Worm (Caenorhabditis elegans): ENCODE measurements around the gene W01C8.5.

Gene W01C8.5

DNA sequence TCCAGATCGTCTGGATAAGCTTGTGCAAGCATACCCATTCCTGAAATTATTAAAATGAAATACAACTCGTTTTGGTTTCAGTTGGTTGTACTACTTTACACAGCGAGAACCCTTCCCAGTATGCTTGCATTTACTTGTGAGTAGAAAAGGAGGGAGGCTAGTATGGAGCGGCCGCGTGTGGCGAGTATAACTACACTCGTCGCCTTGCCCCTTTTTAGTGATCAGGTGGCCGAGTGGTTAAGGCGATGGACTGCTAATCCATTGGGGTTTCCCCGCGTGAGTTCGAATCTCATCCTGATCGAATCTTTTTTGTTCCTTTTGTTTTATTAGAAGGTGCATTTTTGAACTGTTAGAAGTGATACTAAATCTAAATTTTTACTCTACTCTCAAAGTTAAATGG, 10.7 kb upstream of the W01C8.5 start (continued):
- TF ChIP-seq skn-1 (tag; optimal IDR thresholded peaks at IDR 0.05) (no peak), nhr-85 (tag) (peak; percentile 68), ceh-8 (GFP tag; optimal IDR thresholded peaks at IDR 0.05) (no peak), nhr-19 (GFP tag; conservative IDR thresholded peaks at IDR 0.05) (peak; percentile 64), lin-13 (GFP tag; optimal IDR thresholded peaks at IDR 0.05) (no peak), lir-3 (tag; optimal IDR thresholded peaks at IDR 0.05; ENCODE audit: poor library complexity) (peak; percentile 9), nhr-90 (tag; optimal IDR thresholded peaks at IDR 0.05; ENCODE audit: poor library complexity) (peak; percentile 63), xbp-1 (tag; optimal IDR thresholded peaks at IDR 0.05) (peak; percentile 61), nhr-11 (tag; optimal IDR thresholded peaks at IDR 0.05) (no peak), fos-1 (tag; optimal IDR thresholded peaks at IDR 0.05) (peak; percentile 35), mef-2 (tag; optimal IDR thresholded peaks at IDR 0.05) (no peak), mep-1 (tag; optimal IDR thresholded peaks at IDR 0.05) (peak; percentile 46), tbx-2 (tag; optimal IDR thresholded peaks at IDR 0.05) (peak; percentile 54), C04F5.9 (tag; optimal IDR thresholded peaks at IDR 0.05) (no peak), lsy-2 (tag; optimal IDR thresholded peaks at IDR 0.05) (peak in 1 of 2 experiments; percentile 31), aly-2 (tag; optimal IDR thresholded peaks at IDR 0.05) (peak; percentile 10), mdl-1 (tag; optimal IDR thresholded peaks at IDR 0.05) (peak in 1 of 2 experiments; percentile 54), ztf-11 (tag; optimal IDR thresholded peaks at IDR 0.05) (peak in 1 of 2 experiments; percentile 21), unc-62 (GFP tag; optimal IDR thresholded peaks at IDR 0.05) (no peak), fkh-10 (GFP tag; optimal IDR thresholded peaks at IDR 0.05) (peak; percentile 13), ama-1 (optimal IDR thresholded peaks at IDR 0.05) (no peak), unc-30 (tag; optimal IDR thresholded peaks at IDR 0.05) (no peak), pqm-1 (tag; optimal IDR thresholded peaks at IDR 0.05) (no peak), zip-4 (GFP tag; optimal IDR thresholded peaks at IDR 0.05) (no peak), swsn-7 (tag; optimal IDR thresholded peaks at IDR 0.05) (peak; percentile 57), ces-1 (GFP tag; optimal IDR thresholded peaks at IDR 0.05) (no peak), efl-1 (optimal IDR thresholded peaks at IDR 0.05) (peak; percentile 6), efl-1 (GFP tag; optimal IDR thresholded peaks at IDR 0.05 in 1 of 2) (peak in 1 of 2 experiments; percentile 59), blmp-1 (tag; optimal IDR thresholded peaks at IDR 0.05) (no peak), dsc-1 (tag; optimal IDR thresholded peaks at IDR 0.05) (peak; percentile 48), snpc-4 (tag; optimal IDR thresholded peaks at IDR 0.05) (peak; percentile 11), elt-3 (tag; optimal IDR thresholded peaks at IDR 0.05) (peak in 1 of 6 experiments; percentile 16), nhr-20 (tag; optimal IDR thresholded peaks at IDR 0.05) (peak; percentile 58), snu-23 (GFP tag; optimal IDR thresholded peaks at IDR 0.05) (peak; percentile 71), nhr-237 (tag; optimal IDR thresholded peaks at IDR 0.05) (no peak), isw-1 (GFP tag; IDR thresholded peaks at IDR 0.05) (peak; percentile 35)

DNA sequence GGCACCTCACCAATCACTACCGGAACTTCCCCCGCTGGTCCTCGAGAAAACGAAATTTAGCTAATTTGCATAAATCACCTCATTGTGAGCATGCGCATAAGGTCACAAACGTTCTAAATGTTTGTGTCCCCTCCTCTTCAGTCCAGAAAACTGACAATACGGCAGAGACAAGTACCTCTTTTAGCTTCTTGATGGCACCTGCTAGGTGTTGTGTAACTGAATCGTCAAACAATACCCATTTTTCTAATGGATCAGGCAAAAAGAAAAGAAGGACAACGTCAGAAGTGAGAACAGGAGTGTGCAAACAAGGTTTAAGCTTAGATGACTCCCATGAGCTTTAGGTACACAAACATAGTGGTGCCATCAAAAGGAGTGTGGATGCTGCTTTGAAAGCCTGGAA, 2.4 kb upstream of the W01C8.5 start:
- TF ChIP-seq pqm-1 (tag; optimal IDR thresholded peaks at IDR 0.05) (no peak), C16A3.4 (tag; optimal IDR thresholded peaks at IDR 0.05) (no peak), irx-1 (tag; optimal IDR thresholded peaks at IDR 0.05) (no peak), nhr-84 (tag; optimal IDR thresholded peaks at IDR 0.05) (no peak), efl-1 (optimal IDR thresholded peaks at IDR 0.05) (no peak), efl-1 (GFP tag; optimal IDR thresholded peaks at IDR 0.05 in 1 of 2) (peak in 1 of 2 experiments; percentile 4), nhr-71 (tag; optimal IDR thresholded peaks at IDR 0.05) (no peak)

DNA sequence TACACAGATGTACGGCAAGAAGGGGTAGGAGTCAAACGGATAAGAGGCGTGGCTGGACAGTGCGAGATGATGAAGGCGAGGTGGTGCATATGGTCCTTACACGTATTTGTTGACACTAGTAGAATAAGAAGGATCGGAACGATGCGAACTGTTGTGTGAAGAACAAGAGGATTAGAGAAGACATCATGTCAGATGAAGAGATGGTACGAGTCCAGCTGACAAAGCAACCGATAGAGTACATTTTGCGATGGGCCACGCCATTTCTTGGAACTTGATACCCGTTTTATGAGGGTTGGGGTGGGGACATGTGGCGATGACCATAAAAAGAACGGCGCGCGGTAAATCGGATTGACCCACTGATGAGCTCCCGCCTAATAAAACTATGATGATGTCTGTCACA, 1.3 kb upstream of the W01C8.5 start:
- no peak for TF ChIP-seq pqm-1 (tag; optimal IDR thresholded peaks at IDR 0.05)
- no peak for TF ChIP-seq lir-3 (tag; optimal IDR thresholded peaks at IDR 0.05; ENCODE audit: poor library complexity)
- TF ChIP-seq zip-4 (GFP tag; optimal IDR thresholded peaks at IDR 0.05), result no peak
- TF ChIP-seq egl-13 (tag; optimal IDR thresholded peaks at IDR 0.05), result no peak
- TF ChIP-seq snu-23 (GFP tag; optimal IDR thresholded peaks at IDR 0.05), result no peak
- TF ChIP-seq fos-1 (tag; optimal IDR thresholded peaks at IDR 0.05), result no peak
- TF ChIP-seq lin-39 (tag; optimal IDR thresholded peaks at IDR 0.05), result no peak
- TF ChIP-seq fkh-8 (tag; optimal IDR thresholded peaks at IDR 0.05), result no peak
- TF ChIP-seq elt-2 (tag; optimal IDR thresholded peaks at IDR 0.05), result no peak
- no peak for TF ChIP-seq ztf-11 (tag; optimal IDR thresholded peaks at IDR 0.05)
- TF ChIP-seq lin-15B (tag; optimal IDR thresholded peaks at IDR 0.05), result no peak
- no peak for TF ChIP-seq grh-1 (GFP tag; IDR thresholded peaks at IDR 0.05)

Measured in whole organism, L1 larva.